Worm (Caenorhabditis elegans): Measurements from ENCODE around the gene C07H6.2.

ce11 chrIII:7495616-7496146 lies 25.1 kb upstream of the C07H6.2 start:
- peak; percentile 30 for TF ChIP-seq dao-5 (tag; optimal IDR thresholded peaks at IDR 0.05)
- TF ChIP-seq W03F9.2 (tag; optimal IDR thresholded peaks at IDR 0.05), result no peak
